Fruit fly (Drosophila melanogaster): ENCODE data around the gene zfh1.

DNA sequence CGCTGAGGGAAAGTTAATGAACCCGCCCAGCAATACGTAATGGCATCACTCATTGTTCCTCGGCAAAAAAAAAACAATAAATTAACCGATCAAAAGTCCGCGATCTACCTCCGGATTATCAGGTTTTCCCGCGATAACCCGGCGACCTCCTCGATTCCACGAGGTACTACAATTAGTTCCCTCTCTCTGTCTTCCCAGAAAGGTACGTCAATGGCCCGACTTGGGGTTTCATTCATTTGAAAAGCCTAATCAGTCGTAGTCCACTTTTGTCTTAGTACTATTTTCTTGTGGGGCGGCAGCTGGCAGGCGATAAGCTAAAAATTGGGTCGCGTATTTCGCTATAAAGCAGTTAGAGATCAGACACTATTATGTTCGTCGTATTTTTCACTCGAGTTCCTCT lies 13.5 kb downstream of the zfh1 start:
- TF ChIP-seq dati (GFP tag; IDR thresholded peaks at IDR 0.05): no peak
- TF ChIP-seq CG9797 (GFP tag; optimal IDR thresholded peaks at IDR 0.05): no peak
- TF ChIP-seq yki (optimal IDR thresholded peaks at IDR 0.05): no peak
- TF ChIP-seq h (optimal IDR thresholded peaks at IDR 0.05): no peak
- TF ChIP-seq unc-4 (GFP tag; IDR thresholded peaks at IDR 0.05; ENCODE audit: partially characterized antibody): no peak
- TF ChIP-seq CG17829 (tag; optimal IDR thresholded peaks at IDR 0.05): no peak
- no peak for TF ChIP-seq ewg (GFP tag; optimal IDR thresholded peaks at IDR 0.05)
- no peak for TF ChIP-seq hb (GFP tag; IDR thresholded peaks at IDR 0.05; ENCODE audit: partially characterized antibody)
- TF ChIP-seq HmgD (GFP tag; optimal IDR thresholded peaks at IDR 0.05): no peak
